Worm (Caenorhabditis elegans): ENCODE results near the gene stt-3.

- TF ChIP-seq ces-1 (GFP tag; optimal IDR thresholded peaks at IDR 0.05) = no peak
- TF ChIP-seq nhr-28 (tag; optimal IDR thresholded peaks at IDR 0.05) = no peak
- no peak for TF ChIP-seq zip-8 (tag; optimal IDR thresholded peaks at IDR 0.05)
- no peak for TF ChIP-seq unc-62 (GFP tag; optimal IDR thresholded peaks at IDR 0.05)
- TF ChIP-seq lin-13 (tag; optimal IDR thresholded peaks at IDR 0.05) = no peak
- no peak for TF ChIP-seq blmp-1 (tag; optimal IDR thresholded peaks at IDR 0.05)
- TF ChIP-seq nhr-237 (tag; optimal IDR thresholded peaks at IDR 0.05) = no peak
Observed at ce11 chrIII:6268061-6268460, 19.6 kb downstream of the stt-3 start, which contains the start of gene srg-7.
